Fruit fly (Drosophila melanogaster): ENCODE results near the gene Mur2B.

- TF ChIP-seq CTCF (optimal IDR thresholded peaks at IDR 0.05) (no peak), CG8478 (optimal IDR thresholded peaks at IDR 0.05) (no peak)
These were observed 22.9 kb upstream of the Mur2B start for dm6 chrX:1691475-1691874.
